Fruit fly (Drosophila melanogaster) whole organism, embryonic: Measurements from ENCODE around the gene CG6005.

Experiments used
- Ada2b ChIP-seq: fragments of 200-800 bp; sonication (Bioruptor generic); IDR thresholded peaks from 2 replicates; pipeline ENCODE4 v1.3.6; 2022; ENCODE audit warnings: missing biosample characterization, missing genetic modification characterization
- CG11695 ChIP-seq: fragments of 200-800 bp; sonication (Bioruptor generic); IDR thresholded peaks from 3 replicates; pipeline ENCODE4 v1.3.6; 2022; ENCODE audit warnings: missing biosample characterization, missing genetic modification characterization
- CG11723 ChIP-seq: fragments of 200-800 bp; sonication (Bioruptor generic); optimal IDR thresholded peaks from 2 replicates; lab custom pipeline; 2017; ENCODE audit warnings: missing biosample characterization, mild to moderate bottlenecking, missing genetic modification characterization
- CG12104 ChIP-seq: fragments of 200-800 bp; sonication (Bioruptor generic); optimal IDR thresholded peaks from 3 replicates; lab custom pipeline; 2016; ENCODE audit warnings: missing biosample characterization, missing genetic modification characterization
- CG13123 ChIP-seq: fragments of 200-800 bp; sonication (Bioruptor generic); optimal IDR thresholded peaks from 2 replicates; lab custom pipeline; 2016; ENCODE audit warnings: missing biosample characterization, missing genetic modification characterization
- CG13296 ChIP-seq: fragments of 200-800 bp; sonication (Bioruptor generic); optimal IDR thresholded peaks from 3 replicates; lab custom pipeline; 2018; ENCODE audit warnings: missing biosample characterization, mild to moderate bottlenecking, missing genetic modification characterization
- CG15479 ChIP-seq: fragments of 200-800 bp; sonication (Bioruptor generic); optimal IDR thresholded peaks from 3 replicates; lab custom pipeline; 2019; ENCODE audit warnings: missing biosample characterization, mild to moderate bottlenecking, missing genetic modification characterization, moderate library complexity
- CG16863 ChIP-seq: fragments of 200-800 bp; sonication (Bioruptor generic); optimal IDR thresholded peaks from 3 replicates; lab custom pipeline; 2016; ENCODE audit warnings: missing biosample characterization, missing genetic modification characterization
- CG17359 ChIP-seq: fragments of 200-800 bp; sonication (Bioruptor generic); optimal IDR thresholded peaks from 3 replicates; lab custom pipeline; 2018; ENCODE audit warnings: missing biosample characterization, mild to moderate bottlenecking, missing genetic modification characterization, moderate library complexity
- CG30020 ChIP-seq: fragments of 200-800 bp; optimal IDR thresholded peaks from 2 replicates; lab custom pipeline; 2019; ENCODE audit warnings: missing biosample characterization, mild to moderate bottlenecking, missing genetic modification characterization, moderate library complexity
- CG6654 ChIP-seq: fragments of 200-800 bp; sonication (Bioruptor generic); optimal IDR thresholded peaks from 2 replicates; lab custom pipeline; 2017; ENCODE audit warnings: missing biosample characterization, mild to moderate bottlenecking, missing genetic modification characterization
- CG6765 ChIP-seq: fragments of 200-800 bp; sonication (Bioruptor generic); optimal IDR thresholded peaks from 3 replicates; lab custom pipeline; 2017; ENCODE audit warnings: missing biosample characterization, mild to moderate bottlenecking, missing genetic modification characterization
- CG6813 ChIP-seq: fragments of 200-800 bp; sonication (Bioruptor generic); optimal IDR thresholded peaks from 2 replicates; lab custom pipeline; 2017; ENCODE audit warnings: missing biosample characterization, missing genetic modification characterization, mild to moderate bottlenecking, moderate library complexity, missing genetic modification reagents
- CG7271 ChIP-seq: fragments of 200-800 bp; sonication (Bioruptor generic); optimal IDR thresholded peaks from 2 replicates; lab custom pipeline; 2018; ENCODE audit warnings: missing biosample characterization, mild to moderate bottlenecking, missing genetic modification characterization, moderate library complexity
- CG7745 ChIP-seq: fragments of 200-800 bp; sonication (Bioruptor generic); optimal IDR thresholded peaks from 2 replicates; lab custom pipeline; 2018; ENCODE audit warnings: missing biosample characterization, mild to moderate bottlenecking, missing genetic modification characterization, moderate library complexity
- CG7963 ChIP-seq: fragments of 200-800 bp; sonication (Bioruptor generic); IDR thresholded peaks from 3 replicates; pipeline ENCODE4 v1.3.6; 2022; ENCODE audit warnings: missing biosample characterization, missing genetic modification characterization; ENCODE audit not compliant: partially characterized antibody
- CG7987 ChIP-seq: fragments of 200-800 bp; sonication (Bioruptor generic); optimal IDR thresholded peaks from 2 replicates; lab custom pipeline; 2018; ENCODE audit warnings: missing biosample characterization, mild to moderate bottlenecking, missing genetic modification characterization, moderate library complexity
- CG8281 ChIP-seq: fragments of 200-800 bp; sonication (Bioruptor generic); optimal IDR thresholded peaks from 2 replicates; lab custom pipeline; 2018; ENCODE audit warnings: missing biosample characterization, mild to moderate bottlenecking, missing genetic modification characterization, moderate library complexity
- CG9215 ChIP-seq: fragments of 200-800 bp; sonication (Bioruptor generic); IDR thresholded peaks from 2 replicates; pipeline ENCODE4 v1.3.6; 2022; ENCODE audit warnings: missing biosample characterization, missing genetic modification characterization
- Dp ChIP-seq: fragments of 200-800 bp; sonication (Bioruptor generic); optimal IDR thresholded peaks from 2 replicates; lab custom pipeline; 2018; ENCODE audit warnings: missing biosample characterization, mild to moderate bottlenecking, missing genetic modification characterization, moderate library complexity
- Fer3 ChIP-seq: fragments of 200-800 bp; sonication (Bioruptor generic); optimal IDR thresholded peaks from 2 replicates; lab custom pipeline; 2018; ENCODE audit warnings: missing biosample characterization, mild to moderate bottlenecking, missing genetic modification characterization, moderate library complexity
- H2.0 ChIP-seq: fragments of 200-800 bp; sonication (Bioruptor generic); IDR thresholded peaks from 2 replicates; pipeline ENCODE4 v1.3.6; 2022; ENCODE audit warnings: missing biosample characterization, missing genetic modification characterization
- Hand ChIP-seq: fragments of 200-800 bp; sonication (Bioruptor generic); optimal IDR thresholded peaks from 2 replicates; lab custom pipeline; 2017; ENCODE audit warnings: mild to moderate bottlenecking, missing biosample characterization, missing genetic modification reagents, missing genetic modification characterization
- Hmx ChIP-seq: fragments of 200-800 bp; sonication (Bioruptor generic); optimal IDR thresholded peaks from 2 replicates; lab custom pipeline; 2016; ENCODE audit warnings: missing biosample characterization, missing genetic modification characterization
- MBD-R2 ChIP-seq: fragments of 200-800 bp; sonication (Bioruptor generic); IDR thresholded peaks from 2 replicates; pipeline ENCODE4 v1.3.6; 2022; ENCODE audit warnings: missing biosample characterization, missing genetic modification characterization
- Mad ChIP-seq: fragments of 200-800 bp; sonication (Bioruptor generic); optimal IDR thresholded peaks from 2 replicates; lab custom pipeline; 2016; ENCODE audit warnings: missing biosample characterization, missing genetic modification characterization
- Meics ChIP-seq: fragments of 200-800 bp; sonication (Bioruptor generic); optimal IDR thresholded peaks from 2 replicates; lab custom pipeline; 2017; ENCODE audit warnings: missing biosample characterization, mild to moderate bottlenecking, missing genetic modification characterization
- NfI ChIP-seq: fragments of 200-800 bp; sonication (Bioruptor generic); optimal IDR thresholded peaks from 3 replicates; lab custom pipeline; 2018; ENCODE audit warnings: missing biosample characterization, mild to moderate bottlenecking, missing genetic modification characterization, moderate library complexity
- Spps ChIP-seq: fragments of 200-800 bp; sonication (Bioruptor generic); optimal IDR thresholded peaks from 2 replicates; lab custom pipeline; 2018; ENCODE audit warnings: missing biosample characterization, mild to moderate bottlenecking, missing genetic modification characterization
- Vsx1 ChIP-seq: fragments of 200-800 bp; sonication (Bioruptor generic); optimal IDR thresholded peaks from 2 replicates; lab custom pipeline; 2017; ENCODE audit warnings: missing biosample characterization, mild to moderate bottlenecking, missing genetic modification characterization, missing genetic modification reagents
- ab ChIP-seq: fragments of 200-800 bp; sonication (Bioruptor generic); optimal IDR thresholded peaks from 2 replicates; lab custom pipeline; 2016; ENCODE audit warnings: missing biosample characterization, missing genetic modification characterization
- ase ChIP-seq: fragments of 200-800 bp; sonication (Bioruptor generic); IDR thresholded peaks from 3 replicates; pipeline ENCODE4 v1.3.6; 2022; ENCODE audit warnings: missing biosample characterization, missing genetic modification characterization
- crol ChIP-seq: fragments of 200-800 bp; sonication (Bioruptor generic); IDR thresholded peaks from 2 replicates; pipeline ENCODE4 v1.3.6; 2022; ENCODE audit warnings: missing biosample characterization, missing genetic modification characterization
- dan ChIP-seq: fragments of 200-800 bp; sonication (Bioruptor generic); IDR thresholded peaks from 2 replicates; pipeline ENCODE4 v1.3.6; 2022; ENCODE audit warnings: missing biosample characterization, missing genetic modification characterization
- dm ChIP-seq: fragments of 200-800 bp; sonication (Bioruptor generic); optimal IDR thresholded peaks from 3 replicates; lab custom pipeline; 2016; ENCODE audit warnings: missing biosample characterization, missing genetic modification characterization
- ems ChIP-seq: fragments of 200-800 bp; sonication (Bioruptor generic); optimal IDR thresholded peaks from 3 replicates; lab custom pipeline; 2016; ENCODE audit warnings: missing biosample characterization, missing genetic modification characterization
- ewg ChIP-seq: fragments of 200-800 bp; sonication (Bioruptor generic); optimal IDR thresholded peaks from 3 replicates; lab custom pipeline; 2017; ENCODE audit warnings: mild to moderate bottlenecking, missing biosample characterization, missing genetic modification reagents, missing genetic modification characterization
- fd64A ChIP-seq: fragments of 200-800 bp; sonication (Bioruptor generic); optimal IDR thresholded peaks from 3 replicates; lab custom pipeline; 2018; ENCODE audit warnings: missing biosample characterization, mild to moderate bottlenecking, missing genetic modification characterization
- her ChIP-seq: fragments of 200-800 bp; sonication (Bioruptor generic); optimal IDR thresholded peaks from 2 replicates; lab custom pipeline; 2016; ENCODE audit warnings: missing biosample characterization, missing genetic modification characterization
- klu ChIP-seq: fragments of 200-800 bp; sonication (Bioruptor generic); IDR thresholded peaks from 2 replicates; pipeline ENCODE4 v1.3.6; 2022; ENCODE audit warnings: missing biosample characterization, missing genetic modification characterization
- luna ChIP-seq: fragments of 200-800 bp; sonication (Bioruptor generic); optimal IDR thresholded peaks from 2 replicates; lab custom pipeline; 2016; ENCODE audit warnings: missing biosample characterization, missing genetic modification characterization
- mam ChIP-seq: fragments of 200-800 bp; sonication (Bioruptor generic); optimal IDR thresholded peaks from 3 replicates; lab custom pipeline; 2016; ENCODE audit warnings: missing biosample characterization, missing genetic modification characterization
- odd ChIP-seq: fragments of 200-800 bp; sonication (Bioruptor generic); optimal IDR thresholded peaks from 2 replicates; lab custom pipeline; 2017; ENCODE audit warnings: missing biosample characterization, mild to moderate bottlenecking, missing genetic modification characterization
- pros ChIP-seq: fragments of 200-800 bp; sonication (Bioruptor generic); optimal IDR thresholded peaks from 3 replicates; lab custom pipeline; 2019; ENCODE audit warnings: missing biosample characterization, mild to moderate bottlenecking, missing genetic modification characterization, moderate library complexity
- psq ChIP-seq: fragments of 200-800 bp; sonication (Bioruptor generic); optimal IDR thresholded peaks from 2 replicates; lab custom pipeline; 2017; ENCODE audit warnings: missing biosample characterization, missing genetic modification characterization
- scrt ChIP-seq: fragments of 200-800 bp; sonication (Bioruptor generic); optimal IDR thresholded peaks from 2 replicates; lab custom pipeline; 2018; ENCODE audit warnings: missing biosample characterization, mild to moderate bottlenecking, missing genetic modification characterization, moderate library complexity
- seq ChIP-seq: fragments of 200-800 bp; sonication (Bioruptor generic); IDR thresholded peaks from 2 replicates; pipeline ENCODE4 v1.3.6; 2022; ENCODE audit warnings: missing biosample characterization, missing genetic modification characterization
- tna ChIP-seq: fragments of 200-800 bp; sonication (Bioruptor generic); IDR thresholded peaks from 2 replicates; pipeline ENCODE4 v1.3.6; 2022; ENCODE audit warnings: missing biosample characterization, missing genetic modification characterization; ENCODE audit not compliant: partially characterized antibody
- twi ChIP-seq: fragments of 200-800 bp; optimal IDR thresholded peaks from 2 replicates; lab custom pipeline; 2019; ENCODE audit warnings: missing biosample characterization, mild to moderate bottlenecking, missing genetic modification characterization, moderate library complexity
- vfl ChIP-seq: fragments of 200-800 bp; sonication (Bioruptor generic); optimal IDR thresholded peaks from 2 replicates; lab custom pipeline; 2016; ENCODE audit warnings: missing biosample characterization, missing genetic modification characterization
- wor ChIP-seq: fragments of 200-800 bp; sonication (Bioruptor generic); IDR thresholded peaks from 2 replicates; pipeline ENCODE4 v1.3.6; 2022; ENCODE audit warnings: missing biosample characterization, missing genetic modification characterization

The CG6005 gene

dm6 chr3R:19023862-19024261 lies at the start of gene CG6005, which contains the start of gene CG14286 (continued):
- no peak for TF ChIP-seq wor (GFP tag; lab: Robert Waterston, UW)
- TF ChIP-seq MBD-R2, result peak; percentile 99
- TF ChIP-seq Meics, result no peak
- no peak for TF ChIP-seq CG7271 (tag; lab: Kevin White, UChicago)
- peak; percentile 49 for TF ChIP-seq CG13123
- no peak for TF ChIP-seq CG30020
- no peak for TF ChIP-seq dan (GFP tag; lab: Robert Waterston, UW)
- TF ChIP-seq CG12104 (GFP tag; lab: Kevin White, UChicago), result no peak
- TF ChIP-seq CG11695 (GFP tag; lab: Robert Waterston, UW), result no peak
- peak; percentile 2 for TF ChIP-seq psq (GFP tag; lab: Kevin White, UChicago)
- peak; percentile 69 for TF ChIP-seq Mad (GFP tag; lab: Kevin White, UChicago)
- peak; percentile 59 for TF ChIP-seq Dp (GFP tag; lab: Kevin White, UChicago)
- no peak for TF ChIP-seq CG8281 (tag; lab: Kevin White, UChicago)
- TF ChIP-seq CG17359 (tag; lab: Kevin White, UChicago), result no peak
- TF ChIP-seq crol (GFP tag; lab: Robert Waterston, UW), result no peak
- no peak for TF ChIP-seq pros (GFP tag; lab: Kevin White, UChicago)
- TF ChIP-seq Vsx1 (GFP tag; lab: Kevin White, UChicago), result no peak
- peak; percentile 6 for TF ChIP-seq CG13296 (GFP tag; lab: Kevin White, UChicago)
- TF ChIP-seq CG9215, result peak; percentile 67
- no peak for TF ChIP-seq CG6654 (GFP tag; lab: Kevin White, UChicago)
- no peak for TF ChIP-seq Hand (GFP tag; lab: Kevin White, UChicago)
- peak; percentile 64; the same call in 1 of the 3 replicates for TF ChIP-seq CG7963 (GFP tag; lab: Robert Waterston, UW)
- no peak for TF ChIP-seq fd64A (GFP tag; lab: Kevin White, UChicago)
- peak; percentile 69 for TF ChIP-seq mam (GFP tag; lab: Kevin White, UChicago)
- TF ChIP-seq ems (GFP tag; lab: Kevin White, UChicago), result peak; percentile 65
- peak; percentile 31 for TF ChIP-seq CG16863 (GFP tag; lab: Kevin White, UChicago)
- peak; percentile 56 for TF ChIP-seq H2.0 (GFP tag; lab: Robert Waterston, UW)
- peak; percentile 27 for TF ChIP-seq vfl
- TF ChIP-seq NfI (GFP tag; lab: Kevin White, UChicago), result peak; percentile 69
- peak; percentile 63; the same call in 1 of the 2 replicates for TF ChIP-seq seq (GFP tag; lab: Robert Waterston, UW)
- no peak for TF ChIP-seq CG11723
- no peak for TF ChIP-seq Fer3 (tag; lab: Kevin White, UChicago)
- TF ChIP-seq dm (GFP tag; lab: Kevin White, UChicago), result peak; percentile 82
- TF ChIP-seq tna (GFP tag; lab: Robert Waterston, UW), result peak; percentile 65
- TF ChIP-seq her (GFP tag; lab: Kevin White, UChicago), result peak; percentile 48
- 0 out of 2 replicates have a peak, but pooled peaks have one; percentile 13 for TF ChIP-seq Ada2b (GFP tag; lab: Robert Waterston, UW)
- no peak for TF ChIP-seq CG7987 (GFP tag; lab: Kevin White, UChicago)
- TF ChIP-seq ewg (GFP tag; lab: Kevin White, UChicago), result peak; percentile 26
- TF ChIP-seq twi (tag; lab: Kevin White, UChicago), result peak; percentile 25
- TF ChIP-seq CG6765, result no peak
- no peak for TF ChIP-seq ab (GFP tag; lab: Kevin White, UChicago)
- TF ChIP-seq scrt (GFP tag; lab: Kevin White, UChicago), result no peak
- peak; percentile 64; the same call in 1 of the 3 replicates for TF ChIP-seq ase (GFP tag; lab: Robert Waterston, UW)
- TF ChIP-seq Hmx, result no peak
- TF ChIP-seq Spps, result no peak
- no peak for TF ChIP-seq klu (GFP tag; lab: Robert Waterston, UW)
- TF ChIP-seq CG15479 (GFP tag; lab: Kevin White, UChicago), result no peak
- TF ChIP-seq CG6813 (GFP tag; lab: Kevin White, UChicago), result no peak
- no peak for TF ChIP-seq odd (GFP tag; lab: Kevin White, UChicago)
- no peak for TF ChIP-seq CG7745 (tag; lab: Kevin White, UChicago)
- TF ChIP-seq luna (GFP tag; lab: Kevin White, UChicago), result no peak
